Fruit fly (Drosophila melanogaster) whole organism, embryonic: Measurements from ENCODE around the gene CG18130.

Experiments used
- CG10431 ChIP-seq: fragments of 200-800 bp; sonication (Bioruptor generic); optimal IDR thresholded peaks from 3 replicates; lab custom pipeline; 2018; ENCODE audit warnings: missing biosample characterization, mild to moderate bottlenecking, missing genetic modification characterization
- CG10979 ChIP-seq: fragments of 200-800 bp; sonication (Bioruptor generic); optimal IDR thresholded peaks from 2 replicates; lab custom pipeline; 2018; ENCODE audit warnings: missing biosample characterization, mild to moderate bottlenecking, missing genetic modification characterization, moderate library complexity
- CG11696 ChIP-seq: fragments of 200-800 bp; sonication (Bioruptor generic); IDR thresholded peaks from 2 replicates; pipeline ENCODE4 v1.3.6; 2022; ENCODE audit warnings: missing biosample characterization, missing genetic modification characterization
- CG11723 ChIP-seq: fragments of 200-800 bp; sonication (Bioruptor generic); optimal IDR thresholded peaks from 2 replicates; lab custom pipeline; 2017; ENCODE audit warnings: missing biosample characterization, mild to moderate bottlenecking, missing genetic modification characterization
- CG12155 ChIP-seq: fragments of 200-800 bp; sonication (Bioruptor generic); optimal IDR thresholded peaks from 3 replicates; lab custom pipeline; 2016; ENCODE audit warnings: missing biosample characterization, missing genetic modification characterization
- CG12744 ChIP-seq: fragments of 200-800 bp; sonication (Bioruptor generic); optimal IDR thresholded peaks from 2 replicates; lab custom pipeline; 2016; ENCODE audit warnings: missing biosample characterization, missing genetic modification characterization
- CG13123 ChIP-seq: fragments of 200-800 bp; sonication (Bioruptor generic); optimal IDR thresholded peaks from 2 replicates; lab custom pipeline; 2016; ENCODE audit warnings: missing biosample characterization, missing genetic modification characterization
- CG14441 ChIP-seq: fragments of 200-800 bp; sonication (Bioruptor generic); IDR thresholded peaks from 2 replicates; pipeline ENCODE4 v1.3.6; 2022; ENCODE audit warnings: missing biosample characterization, missing genetic modification characterization
- CG15696 ChIP-seq: fragments of 200-800 bp; sonication (Bioruptor generic); optimal IDR thresholded peaks from 2 replicates; lab custom pipeline; 2019; ENCODE audit warnings: missing biosample characterization, mild to moderate bottlenecking, missing genetic modification characterization, moderate library complexity
- CG1603 ChIP-seq: fragments of 200-800 bp; sonication (Bioruptor generic); optimal IDR thresholded peaks from 2 replicates; lab custom pipeline; 2019; ENCODE audit warnings: missing biosample characterization, mild to moderate bottlenecking, missing genetic modification characterization, moderate library complexity
- CG16813 ChIP-seq: fragments of 200-800 bp; sonication (Bioruptor generic); IDR thresholded peaks from 3 replicates; pipeline ENCODE4 v1.3.6; 2022; ENCODE audit warnings: missing biosample characterization, missing genetic modification characterization; ENCODE audit not compliant: partially characterized antibody
- CG17361 ChIP-seq: fragments of 200-800 bp; sonication (Bioruptor generic); IDR thresholded peaks from 3 replicates; pipeline ENCODE4 v1.3.6; 2022; ENCODE audit warnings: missing biosample characterization, missing genetic modification characterization
- CG2202 ChIP-seq: fragments of 200-800 bp; sonication (Bioruptor generic); optimal IDR thresholded peaks from 2 replicates; lab custom pipeline; 2018; ENCODE audit warnings: missing biosample characterization, mild to moderate bottlenecking, missing genetic modification characterization
- CG2712 ChIP-seq: fragments of 200-800 bp; optimal IDR thresholded peaks from 3 replicates; lab custom pipeline; 2019; ENCODE audit warnings: missing biosample characterization, mild to moderate bottlenecking, missing genetic modification characterization, moderate library complexity
- CG34422 ChIP-seq: fragments of 200-800 bp; sonication (Bioruptor generic); IDR thresholded peaks from 3 replicates; pipeline ENCODE4 v1.3.6; 2022; ENCODE audit warnings: missing biosample characterization, missing genetic modification characterization
- CG4360 ChIP-seq: fragments of 200-800 bp; sonication (Bioruptor generic); IDR thresholded peaks from 2 replicates; pipeline ENCODE4 v1.3.6; 2022; ENCODE audit warnings: missing biosample characterization, missing genetic modification characterization
- CG5180 ChIP-seq: fragments of 200-800 bp; sonication (Bioruptor generic); optimal IDR thresholded peaks from 3 replicates; lab custom pipeline; 2017; ENCODE audit warnings: missing biosample characterization, missing genetic modification characterization, mild to moderate bottlenecking, moderate library complexity, missing genetic modification reagents
- CG6254 ChIP-seq: fragments of 200-800 bp; sonication (Bioruptor generic); optimal IDR thresholded peaks from 3 replicates; lab custom pipeline; 2017; ENCODE audit warnings: mild to moderate bottlenecking, missing biosample characterization, missing genetic modification reagents, missing genetic modification characterization
- CG8290 ChIP-seq, 3 experiments: fragments of 200-800 bp; sonication (Bioruptor generic); optimal IDR thresholded peaks; 2 replicates each; lab custom pipeline; 2016 to 2019; ENCODE audit warnings: missing biosample characterization in 3 of 3, missing genetic modification characterization in 3 of 3, mild to moderate bottlenecking in 2 of 3, moderate library complexity in 1 of 3
- Chrac-16 ChIP-seq: fragments of 200-800 bp; sonication (Bioruptor generic); optimal IDR thresholded peaks from 3 replicates; lab custom pipeline; 2016; ENCODE audit warnings: missing biosample characterization, missing genetic modification characterization
- Dad ChIP-seq: fragments of 200-800 bp; sonication (Bioruptor generic); optimal IDR thresholded peaks from 3 replicates; lab custom pipeline; 2016; ENCODE audit warnings: missing biosample characterization, missing genetic modification characterization
- Dek ChIP-seq: fragments of 200-800 bp; sonication (Bioruptor generic); optimal IDR thresholded peaks from 3 replicates; lab custom pipeline; 2019; ENCODE audit warnings: missing biosample characterization, mild to moderate bottlenecking, missing genetic modification characterization, moderate library complexity
- Dfd ChIP-seq, 2 experiments: fragments of >200 bp; optimal IDR thresholded peaks; 2 replicates each; lab custom pipeline; 2017; ENCODE audit warnings: missing biosample characterization in 2 of 2, missing genetic modification characterization in 2 of 2
- E2f1 ChIP-seq: fragments of 200-800 bp; sonication (Bioruptor generic); IDR thresholded peaks from 2 replicates; pipeline ENCODE4 v1.3.6; 2022; ENCODE audit warnings: missing biosample characterization, missing genetic modification characterization
- Fer1 ChIP-seq: fragments of 200-800 bp; sonication (Bioruptor generic); optimal IDR thresholded peaks from 2 replicates; lab custom pipeline; 2017; ENCODE audit warnings: missing biosample characterization, mild to moderate bottlenecking, missing genetic modification characterization
- H2.0 ChIP-seq: fragments of 200-800 bp; sonication (Bioruptor generic); IDR thresholded peaks from 2 replicates; pipeline ENCODE4 v1.3.6; 2022; ENCODE audit warnings: missing biosample characterization, missing genetic modification characterization
- Hmx ChIP-seq: fragments of 200-800 bp; sonication (Bioruptor generic); optimal IDR thresholded peaks from 2 replicates; lab custom pipeline; 2016; ENCODE audit warnings: missing biosample characterization, missing genetic modification characterization
- Meics ChIP-seq: fragments of 200-800 bp; sonication (Bioruptor generic); optimal IDR thresholded peaks from 2 replicates; lab custom pipeline; 2017; ENCODE audit warnings: missing biosample characterization, mild to moderate bottlenecking, missing genetic modification characterization
- Nf-YA ChIP-seq: fragments of 200-800 bp; sonication (Bioruptor generic); IDR thresholded peaks from 2 replicates; pipeline ENCODE4 v1.3.6; 2022; ENCODE audit warnings: missing biosample characterization, missing genetic modification characterization
- PHDP ChIP-seq: fragments of 200-800 bp; sonication (Bioruptor generic); optimal IDR thresholded peaks from 3 replicates; lab custom pipeline; 2018; ENCODE audit warnings: missing biosample characterization, mild to moderate bottlenecking, missing genetic modification characterization, moderate library complexity
- Rx ChIP-seq: fragments of 200-800 bp; sonication (Bioruptor generic); IDR thresholded peaks from 2 replicates; pipeline ENCODE4 v1.3.6; 2022; ENCODE audit warnings: missing biosample characterization, missing genetic modification characterization
- Sox100B ChIP-seq: fragments of 200-800 bp; sonication (Bioruptor generic); optimal IDR thresholded peaks from 3 replicates; lab custom pipeline; 2018; ENCODE audit warnings: missing biosample characterization, mild to moderate bottlenecking, missing genetic modification characterization
- Sox102F ChIP-seq: fragments of 200-800 bp; sonication (Bioruptor generic); optimal IDR thresholded peaks from 2 replicates; lab custom pipeline; 2018; ENCODE audit warnings: missing biosample characterization, mild to moderate bottlenecking, missing genetic modification characterization, moderate library complexity
- ci ChIP-seq: fragments of 200-800 bp; sonication (Bioruptor generic); IDR thresholded peaks from 3 replicates; pipeline ENCODE4 v1.3.6; 2022; ENCODE audit warnings: missing biosample characterization, missing genetic modification characterization
- dmrt99B ChIP-seq: fragments of 200-800 bp; sonication (Bioruptor generic); optimal IDR thresholded peaks from 2 replicates; lab custom pipeline; 2018; ENCODE audit warnings: missing biosample characterization, mild to moderate bottlenecking, missing genetic modification characterization, moderate library complexity
- dpn ChIP-seq, 2 experiments: fragments of 200-800 bp; sonication (Bioruptor generic); optimal IDR thresholded peaks; 3 replicates each; lab custom pipeline; 2016; ENCODE audit warnings: missing biosample characterization in 2 of 2, missing genetic modification characterization in 2 of 2
- ems ChIP-seq: fragments of 200-800 bp; sonication (Bioruptor generic); optimal IDR thresholded peaks from 3 replicates; lab custom pipeline; 2016; ENCODE audit warnings: missing biosample characterization, missing genetic modification characterization
- esg ChIP-seq: fragments of 200-800 bp; sonication (Bioruptor generic); conservative IDR thresholded peaks from 2 replicates; pipeline ENCODE4 v1.3.6; 2022; ENCODE audit warnings: missing biosample characterization, missing genetic modification characterization
- grn ChIP-seq: fragments of 200-800 bp; sonication (Bioruptor generic); optimal IDR thresholded peaks from 3 replicates; lab custom pipeline; 2017; ENCODE audit warnings: missing biosample characterization, missing genetic modification characterization
- kay ChIP-seq: fragments of 200-800 bp; sonication (Bioruptor generic); optimal IDR thresholded peaks from 2 replicates; lab custom pipeline; 2016; ENCODE audit warnings: missing biosample characterization, missing genetic modification characterization
- mam ChIP-seq: fragments of 200-800 bp; sonication (Bioruptor generic); optimal IDR thresholded peaks from 3 replicates; lab custom pipeline; 2016; ENCODE audit warnings: missing biosample characterization, missing genetic modification characterization
- pnt ChIP-seq: fragments of 200-800 bp; sonication (Bioruptor generic); optimal IDR thresholded peaks from 3 replicates; lab custom pipeline; 2016; ENCODE audit warnings: missing biosample characterization, missing genetic modification characterization
- prd ChIP-seq, 3 experiments: fragments of >200 bp in 2 of 3; fragments of 200-800 bp in 1 of 3; sonication (Bioruptor generic) in 1 of 3; optimal IDR thresholded peaks in 2 of 3; IDR thresholded peaks in 1 of 3; 2 replicates in 2 of 3; 3 replicates in 1 of 3; pipeline versions ENCODE4 v1.3.6 to Lab custom; 2017 to 2022; ENCODE audit warnings: missing biosample characterization in 1 of 3, missing genetic modification characterization in 1 of 3
- pros ChIP-seq: fragments of 200-800 bp; sonication (Bioruptor generic); optimal IDR thresholded peaks from 3 replicates; lab custom pipeline; 2019; ENCODE audit warnings: missing biosample characterization, mild to moderate bottlenecking, missing genetic modification characterization, moderate library complexity
- schlank ChIP-seq: fragments of 200-800 bp; sonication (Bioruptor generic); optimal IDR thresholded peaks from 2 replicates; lab custom pipeline; 2018; ENCODE audit warnings: missing biosample characterization, mild to moderate bottlenecking, missing genetic modification characterization
- sisA ChIP-seq: fragments of 200-800 bp; sonication (Bioruptor generic); IDR thresholded peaks from 2 replicates; pipeline ENCODE4 v1.3.6; 2022; ENCODE audit warnings: missing biosample characterization, missing genetic modification characterization
- vvl ChIP-seq: fragments of 200-800 bp; sonication (Bioruptor generic); IDR thresholded peaks from 2 replicates; pipeline ENCODE4 v1.3.6; 2022; ENCODE audit warnings: missing biosample characterization, missing genetic modification characterization

The CG18130 gene

dm6 chrX:12003437-12004394 is 11.1 kb upstream of the CG18130 start, which contains the start of gene fw (continued):
- TF ChIP-seq Fer1 (GFP tag; lab: Kevin White, UChicago) = peak; percentile 14
- peak; percentile 73 for TF ChIP-seq CG5180 (GFP tag; lab: Kevin White, UChicago)
- no peak for TF ChIP-seq CG11723
- no peak for TF ChIP-seq CG11696 (GFP tag; lab: Robert Waterston, UW)
- TF ChIP-seq Hmx = no peak
- TF ChIP-seq prd (optimal IDR thresholded peaks at IDR 0.05; lab: Kevin White, UChicago) = no peak
- TF ChIP-seq prd (GFP tag; IDR thresholded peaks at IDR 0.05; lab: Robert Waterston, UW) = peak; percentile 47; the same call in 1 of the 3 replicates
- TF ChIP-seq CG4360 = no peak
- TF ChIP-seq Sox100B (GFP tag; lab: Kevin White, UChicago) = no peak
- TF ChIP-seq CG2712 (tag; lab: Kevin White, UChicago) = peak; percentile 25
- peak; percentile 20 for TF ChIP-seq mam (GFP tag; lab: Kevin White, UChicago)
- peak; percentile 24 for TF ChIP-seq CG13123 (GFP tag; lab: Kevin White, UChicago)
- peak; percentile 31; the same call in 1 of the 2 replicates for TF ChIP-seq esg (GFP tag; lab: Robert Waterston, UW)
- peak; percentile 41; the same call in 1 of the 2 replicates for TF ChIP-seq E2f1 (GFP tag; lab: Robert Waterston, UW)
- no peak for TF ChIP-seq CG17361 (GFP tag; lab: Robert Waterston, UW)
- no peak for TF ChIP-seq pros (GFP tag; lab: Kevin White, UChicago)
- TF ChIP-seq dpn (GFP tag; optimal IDR thresholded peaks at IDR 0.05; lab: Kevin White, UChicago) = peak; percentile 7 to 34
- no peak for TF ChIP-seq pnt (GFP tag; lab: Kevin White, UChicago)
- TF ChIP-seq kay (GFP tag; lab: Kevin White, UChicago) = no peak
- no peak for TF ChIP-seq CG2202 (tag; lab: Kevin White, UChicago)
- TF ChIP-seq CG12744 (GFP tag; lab: Kevin White, UChicago) = peak; percentile 21
- TF ChIP-seq schlank (tag; lab: Kevin White, UChicago) = no peak
- no peak for TF ChIP-seq Dfd (GFP tag; optimal IDR thresholded peaks at IDR 0.05; lab: Kevin White, UChicago)
- TF ChIP-seq ci (GFP tag; lab: Robert Waterston, UW) = peak; percentile 29; the same call in 2 of the 3 replicates
- peak; percentile 31 for TF ChIP-seq CG8290 (GFP tag; optimal IDR thresholded peaks at IDR 0.05; lab: Kevin White, UChicago)
- TF ChIP-seq CG8290 (tag; optimal IDR thresholded peaks at IDR 0.05; lab: Kevin White, UChicago) = peak in 1 of 2 experiments; percentile 35
- TF ChIP-seq CG12155 (GFP tag; lab: Kevin White, UChicago) = no peak
- peak; percentile 60 for TF ChIP-seq CG14441 (GFP tag; lab: Robert Waterston, UW)
- no peak for TF ChIP-seq CG15696
- peak; percentile 16 for TF ChIP-seq CG10979 (tag; lab: Kevin White, UChicago)
- TF ChIP-seq dmrt99B (tag; lab: Kevin White, UChicago) = no peak
- TF ChIP-seq Nf-YA (GFP tag; lab: Robert Waterston, UW) = no peak
- TF ChIP-seq Chrac-16 (GFP tag; lab: Kevin White, UChicago) = no peak
- no peak for TF ChIP-seq Rx (GFP tag; lab: Robert Waterston, UW)
- TF ChIP-seq ems = peak; percentile 31
- no peak for TF ChIP-seq grn (GFP tag; lab: Kevin White, UChicago)
- 0 out of 3 replicates have a peak, but pooled peaks have one; percentile 26 for TF ChIP-seq CG34422 (GFP tag; lab: Robert Waterston, UW)
- TF ChIP-seq Dad (GFP tag; lab: Kevin White, UChicago) = no peak
- TF ChIP-seq Sox102F = peak; percentile 46
- no peak for TF ChIP-seq CG10431
- no peak for TF ChIP-seq CG16813 (GFP tag; lab: Robert Waterston, UW)
- no peak for TF ChIP-seq sisA
- TF ChIP-seq CG1603 (tag; lab: Kevin White, UChicago) = peak; percentile 73
- TF ChIP-seq Dek (tag; lab: Kevin White, UChicago) = no peak
- no peak for TF ChIP-seq CG6254 (GFP tag; lab: Kevin White, UChicago)
- peak; percentile 46 for TF ChIP-seq H2.0 (GFP tag; lab: Robert Waterston, UW)
- peak; percentile 38 for TF ChIP-seq PHDP (tag; lab: Kevin White, UChicago)
- TF ChIP-seq vvl (GFP tag; lab: Robert Waterston, UW) = peak; percentile 65; the same call in 1 of the 2 replicates
- TF ChIP-seq Meics = peak; percentile 24
